Worm (Caenorhabditis elegans) whole organism, L4/young adult: Measurements from ENCODE around the gene C35B1.4.

Experiments
- W03F9.2 ChIP-seq: fragments of 150-350 bp; optimal IDR thresholded peaks from 2 replicates; lab custom pipeline; 2014; ENCODE audit warnings: missing biosample characterization, missing genetic modification characterization
- dao-5 ChIP-seq: sonication (generic microtip); optimal IDR thresholded peaks from 2 replicates; lab custom pipeline; 2016; ENCODE audit warnings: missing genotype, missing genetic modification characterization, moderate library complexity, missing compliant biosample characterization
- him-1 ChIP-seq: sonication (generic microtip); optimal IDR thresholded peaks from 2 replicates; lab custom pipeline; 2016; ENCODE audit warnings: missing genotype, missing genetic modification reagents, missing genetic modification characterization, missing compliant biosample characterization

The C35B1.4 gene

ce11 chrIV:4055297-4055696 lies 24.3 kb upstream of the C35B1.4 start:
- TF ChIP-seq W03F9.2 (tag; lab: Kevin White, UChicago) (no peak), him-1 (tag; lab: Kevin White, UChicago) (no peak), dao-5 (tag; lab: Kevin White, UChicago) (no peak)

ce11 chrIV:4063573-4063972 lies 16.0 kb upstream of the C35B1.4 start, which contains the start of gene ilys-6:
Gene ilys-6, minus strand, starts transcription at chrIV:4063673.
- TF ChIP-seq W03F9.2 (tag; lab: Kevin White, UChicago): no peak
- TF ChIP-seq him-1 (tag; lab: Kevin White, UChicago): no peak
- TF ChIP-seq dao-5 (tag; lab: Kevin White, UChicago): no peak

ce11 chrIV:4067336-4067735 lies 12.3 kb upstream of the C35B1.4 start:
- TF ChIP-seq W03F9.2 (tag; lab: Kevin White, UChicago) (no peak), dao-5 (tag; lab: Kevin White, UChicago) (no peak), him-1 (tag; lab: Kevin White, UChicago) (no peak)

- no peak for TF ChIP-seq dao-5 (tag; lab: Kevin White, UChicago)
- no peak for TF ChIP-seq W03F9.2 (tag; lab: Kevin White, UChicago)
- TF ChIP-seq him-1 (tag; lab: Kevin White, UChicago): no peak
These were observed 11.1 kb upstream of the C35B1.4 start, which contains the start of gene fbxb-55 for ce11 chrIV:4068480-4068879. Gene fbxb-55, plus strand, starts transcription at chrIV:4068780.

ce11 chrIV:4070810-4071209 lies 8.8 kb upstream of the C35B1.4 start:
- TF ChIP-seq dao-5 (tag; lab: Kevin White, UChicago) (no peak), him-1 (tag; lab: Kevin White, UChicago) (no peak), W03F9.2 (tag; lab: Kevin White, UChicago) (no peak)

- TF ChIP-seq dao-5 (tag; lab: Kevin White, UChicago) (no peak), W03F9.2 (tag; lab: Kevin White, UChicago) (no peak), him-1 (tag; lab: Kevin White, UChicago) (no peak)
These were observed 7.6 kb upstream of the C35B1.4 start, which contains the start of gene pqn-75 for ce11 chrIV:4072027-4072426. Gene pqn-75, plus strand, starts transcription at chrIV:4072327.

ce11 chrIV:4074610-4075009 lies 5.0 kb upstream of the C35B1.4 start, which contains the start of gene W03D2.9:
Gene W03D2.9, minus strand, starts transcription at chrIV:4074710.
- TF ChIP-seq him-1 (tag; lab: Kevin White, UChicago): no peak

- no peak for TF ChIP-seq dao-5 (tag; lab: Kevin White, UChicago)
- no peak for TF ChIP-seq him-1 (tag; lab: Kevin White, UChicago)
- TF ChIP-seq W03F9.2 (tag; lab: Kevin White, UChicago): no peak
These were observed 2.8 kb upstream of the C35B1.4 start for ce11 chrIV:4076690-4077295.

ce11 chrIV:4078901-4079300 lies 713 bp upstream of the C35B1.4 start, which contains the start of gene C35B1.8:
Gene C35B1.8, minus strand, starts transcription at chrIV:4079001.
- TF ChIP-seq W03F9.2 (tag; lab: Kevin White, UChicago) (no peak), dao-5 (tag; lab: Kevin White, UChicago) (no peak), him-1 (tag; lab: Kevin White, UChicago) (no peak)

ce11 chrIV:4080846-4081245 lies 1.2 kb downstream of the C35B1.4 start, which contains the start of the genes C35B1.9 and C35B1.3:
Gene C35B1.9, minus strand, starts transcription at chrIV:4080946.
Gene C35B1.3, plus strand, starts transcription at chrIV:4081151.
- TF ChIP-seq W03F9.2 (tag; lab: Kevin White, UChicago): no peak
- TF ChIP-seq him-1 (tag; lab: Kevin White, UChicago): no peak
- no peak for TF ChIP-seq dao-5 (tag; lab: Kevin White, UChicago)

- TF ChIP-seq him-1 (tag; lab: Kevin White, UChicago) (no peak), W03F9.2 (tag; lab: Kevin White, UChicago) (no peak), dao-5 (tag; lab: Kevin White, UChicago) (no peak)
These were observed 3.0 kb downstream of the C35B1.4 start for ce11 chrIV:4082599-4082998.

- TF ChIP-seq dao-5 (tag; lab: Kevin White, UChicago) (no peak), him-1 (tag; lab: Kevin White, UChicago) (no peak), W03F9.2 (tag; lab: Kevin White, UChicago) (no peak)
These were observed 3.5 kb downstream of the C35B1.4 start for ce11 chrIV:4083094-4083493.

- TF ChIP-seq him-1 (tag; lab: Kevin White, UChicago) (no peak), dao-5 (tag; lab: Kevin White, UChicago) (no peak), W03F9.2 (tag; lab: Kevin White, UChicago) (no peak)
These were observed 4.5 kb downstream of the C35B1.4 start, which contains the start of gene C35B1.5 for ce11 chrIV:4084109-4084508. Gene C35B1.5, minus strand, starts transcription at chrIV:4084209.

- no peak for TF ChIP-seq him-1 (tag; lab: Kevin White, UChicago)
- peak; percentile 2 for TF ChIP-seq W03F9.2 (tag; lab: Kevin White, UChicago)
- no peak for TF ChIP-seq dao-5 (tag; lab: Kevin White, UChicago)
These were observed 5.4 kb downstream of the C35B1.4 start for ce11 chrIV:4085022-4085421.
